Worm (Caenorhabditis elegans) whole organism, late embryonic: ENCODE data around the gene F57H12.5.

Experiments
- C38D4.7 ChIP-seq: fragments of 200-800 bp; sonication (Bioruptor generic); optimal IDR thresholded peaks from 2 replicates; lab custom pipeline; 2018; ENCODE audit warnings: mild to moderate bottlenecking, missing genetic modification characterization, moderate library complexity, missing compliant biosample characterization
- ama-1 ChIP-seq: fragments of 150-350 bp; optimal IDR thresholded peaks from 2 replicates; lab custom pipeline; 2014
- ceh-24 ChIP-seq: sonication (generic microtip); optimal IDR thresholded peaks from 2 replicates; lab custom pipeline; 2016; ENCODE audit warnings: mild to moderate bottlenecking, missing genetic modification characterization, missing compliant biosample characterization
- ceh-34 ChIP-seq: sonication (generic microtip); optimal IDR thresholded peaks from 2 replicates; lab custom pipeline; 2016; ENCODE audit warnings: mild to moderate bottlenecking, missing genetic modification characterization, missing compliant biosample characterization
- lin-11 ChIP-seq: fragments of 200-800 bp; sonication (Bioruptor generic); optimal IDR thresholded peaks from 2 replicates; lab custom pipeline; 2018; ENCODE audit warnings: mild to moderate bottlenecking, missing genetic modification characterization, missing compliant biosample characterization
- nhr-11 ChIP-seq: fragments of 150-350 bp; optimal IDR thresholded peaks from 2 replicates; lab custom pipeline; 2014; ENCODE audit warnings: missing biosample characterization, missing genetic modification characterization
- pqm-1 ChIP-seq: sonication (generic microtip); optimal IDR thresholded peaks from 2 replicates; lab custom pipeline; 2016; ENCODE audit warnings: missing genetic modification characterization, missing compliant biosample characterization
- sox-4 ChIP-seq: sonication (generic microtip); optimal IDR thresholded peaks from 2 replicates; lab custom pipeline; 2017; ENCODE audit warnings: mild to moderate bottlenecking, missing genetic modification characterization, inconsistent platforms, missing compliant biosample characterization
- unc-86 ChIP-seq: sonication (generic microtip); optimal IDR thresholded peaks from 2 replicates; lab custom pipeline; 2016; ENCODE audit warnings: missing genetic modification characterization, missing compliant biosample characterization

DNA sequence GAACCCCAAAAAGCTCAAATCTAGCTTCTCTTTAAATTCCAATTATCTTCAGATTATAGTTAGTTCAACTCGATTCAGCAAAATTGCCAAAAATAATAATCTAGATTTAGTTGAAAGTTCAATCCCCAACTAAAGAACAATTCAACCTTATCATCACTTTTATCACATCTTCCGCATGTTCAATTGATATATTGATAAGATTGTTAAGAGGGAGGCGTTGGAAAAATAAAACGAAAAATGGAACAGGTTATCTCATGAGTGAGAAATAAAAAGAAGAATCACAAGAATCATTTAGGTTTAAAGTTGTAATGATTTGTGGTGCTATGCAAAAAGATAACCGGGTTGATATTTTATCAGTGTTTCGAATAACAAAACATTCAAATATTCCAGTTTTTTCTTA lies 18.6 kb downstream of the F57H12.5 start:
- TF ChIP-seq lin-11 (tag; lab: Kevin White, UChicago) (no peak), ceh-24 (no peak), ceh-34 (tag; lab: Kevin White, UChicago) (no peak), sox-4 (no peak), ama-1 (lab: Kevin White, UChicago) (no peak), unc-86 (no peak), pqm-1 (tag; lab: Kevin White, UChicago) (no peak), C38D4.7 (GFP tag; lab: Kevin White, UChicago) (no peak), nhr-11 (tag; lab: Kevin White, UChicago) (no peak)
